Worm (Caenorhabditis elegans) whole organism, L1 larva: ENCODE results near the gene T01B7.5.
A peak's percentile ranks its signal among the peaks of the same experiment; 100 is the strongest.

Experiments
- ama-1 ChIP-seq: fragments of 150-350 bp; optimal IDR thresholded peaks from 2 replicates; lab custom pipeline; 2014
- blmp-1 ChIP-seq: fragments of 150-350 bp; optimal IDR thresholded peaks from 2 replicates; lab custom pipeline; 2014; ENCODE audit warnings: missing biosample characterization, missing genetic modification characterization
- ceh-82 ChIP-seq, 3 experiments: fragments of 150-350 bp in 1 of 3; sonication (generic microtip) in 2 of 3; optimal IDR thresholded peaks; 2 replicates each; lab custom pipeline; 2014 to 2017; ENCODE audit warnings: missing biosample characterization in 3 of 3, missing genetic modification characterization in 3 of 3
- efl-1 ChIP-seq, 4 experiments: fragments of 150-350 bp; optimal IDR thresholded peaks in 3 of 4; peaks in 1 of 4; 1 replicate in 1 of 4; 2 replicates in 3 of 4; lab custom pipeline; 2014; ENCODE audit warnings: missing biosample characterization in 2 of 4, missing genetic modification characterization in 2 of 4, missing genetic modification reagents in 2 of 4
- grh-1 ChIP-seq: fragments of 200-800 bp; sonication (Bioruptor generic); IDR thresholded peaks from 2 replicates; pipeline ENCODE4 v1.3.6; 2022; ENCODE audit warnings: missing genetic modification reagents, missing genetic modification characterization, missing compliant biosample characterization
- nhr-12 ChIP-seq: sonication (generic microtip); optimal IDR thresholded peaks from 2 replicates; lab custom pipeline; 2017; ENCODE audit warnings: missing biosample characterization, missing genetic modification characterization
- nhr-71 ChIP-seq: sonication (generic microtip); optimal IDR thresholded peaks from 2 replicates; lab custom pipeline; 2016; ENCODE audit warnings: mild to moderate bottlenecking, missing genetic modification characterization, moderate library complexity, missing compliant biosample characterization
- nhr-76 ChIP-seq: sonication (generic microtip); optimal IDR thresholded peaks from 2 replicates; lab custom pipeline; 2017; ENCODE audit warnings: missing biosample characterization, missing genetic modification characterization
- pax-3 ChIP-seq: fragments of 200-800 bp; sonication (Bioruptor generic); optimal IDR thresholded peaks from 2 replicates; lab custom pipeline; 2018; ENCODE audit warnings: mild to moderate bottlenecking, missing genetic modification characterization, moderate library complexity, missing compliant biosample characterization
- skn-1 ChIP-seq: fragments of 150-350 bp; optimal IDR thresholded peaks from 2 replicates; lab custom pipeline; 2014; ENCODE audit warnings: missing biosample characterization, missing genetic modification characterization
- snpc-4 ChIP-seq: fragments of 150-350 bp; optimal IDR thresholded peaks from 2 replicates; lab custom pipeline; 2014; ENCODE audit warnings: missing biosample characterization, missing genetic modification characterization
- tbx-2 ChIP-seq: sonication (generic microtip); optimal IDR thresholded peaks from 2 replicates; lab custom pipeline; 2016; ENCODE audit warnings: missing genetic modification characterization, missing compliant biosample characterization
- zag-1 ChIP-seq: fragments of 150-350 bp; optimal IDR thresholded peaks from 2 replicates; lab custom pipeline; 2014; ENCODE audit warnings: missing biosample characterization, missing genetic modification characterization

DNA sequence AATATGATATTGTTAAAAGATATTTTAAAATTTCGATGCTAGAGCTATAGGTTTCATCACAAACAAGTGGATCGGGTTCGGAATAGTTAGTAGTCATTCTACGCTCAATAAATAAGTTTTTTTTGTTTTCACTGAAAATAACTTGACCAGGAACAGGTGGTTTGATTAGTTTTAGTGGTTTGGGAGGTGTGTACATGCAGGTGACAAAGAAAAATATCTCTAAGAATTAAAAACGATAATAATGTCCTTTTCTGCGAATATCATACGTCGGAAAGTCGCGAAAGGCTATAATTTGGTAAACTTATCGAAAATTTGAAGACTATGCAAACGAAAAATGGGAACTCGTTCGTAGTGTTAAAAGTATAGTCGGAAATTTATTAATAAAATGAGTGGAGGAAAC is 6.3 kb upstream of the T01B7.5 start, which contains the start of gene srg-15:
- no peak for TF ChIP-seq grh-1 (GFP tag; lab: Robert Waterston, UW)
- no peak for TF ChIP-seq blmp-1
- no peak for TF ChIP-seq efl-1 (optimal IDR thresholded peaks at IDR 0.05; lab: Kevin White, UChicago)
- TF ChIP-seq efl-1 (GFP tag; optimal IDR thresholded peaks at IDR 0.05 in 1 of 2; lab: Kevin White, UChicago): no peak
- no peak for TF ChIP-seq ceh-82 (tag; optimal IDR thresholded peaks at IDR 0.05; lab: Kevin White, UChicago)
- no peak for TF ChIP-seq nhr-12 (tag; lab: Kevin White, UChicago)
- no peak for TF ChIP-seq tbx-2 (tag; lab: Kevin White, UChicago)
- TF ChIP-seq zag-1: no peak
- TF ChIP-seq snpc-4 (tag; lab: Kevin White, UChicago): no peak
- TF ChIP-seq nhr-71 (tag; lab: Kevin White, UChicago): peak; percentile 26
- TF ChIP-seq nhr-76: no peak
- TF ChIP-seq ama-1 (lab: Kevin White, UChicago): no peak
- no peak for TF ChIP-seq skn-1 (tag; lab: Kevin White, UChicago)
- TF ChIP-seq pax-3: no peak
